Worm (Caenorhabditis elegans): ENCODE results near the gene F17C11.11.

Gene F17C11.11

ce11 chrV:10889036-10889435 is 49.6 kb downstream of the F17C11.11 start, which contains the start of gene F32D8.11:
Gene F32D8.11 (minus strand): TSS chrV:10889136.
- no peak for TF ChIP-seq nhr-237 (tag; optimal IDR thresholded peaks at IDR 0.05)
- TF ChIP-seq dsc-1 (tag; optimal IDR thresholded peaks at IDR 0.05): no peak
- no peak for TF ChIP-seq elt-2 (tag; optimal IDR thresholded peaks at IDR 0.05)
- TF ChIP-seq jun-1 (tag; optimal IDR thresholded peaks at IDR 0.05): no peak
- TF ChIP-seq efl-1 (optimal IDR thresholded peaks at IDR 0.05): no peak
- TF ChIP-seq efl-1 (GFP tag; optimal IDR thresholded peaks at IDR 0.05 in 1 of 2): peak in 1 of 2 experiments; percentile 83
- no peak for TF ChIP-seq blmp-1 (tag; optimal IDR thresholded peaks at IDR 0.05)
- TF ChIP-seq lin-14 (GFP tag; optimal IDR thresholded peaks at IDR 0.05): no peak

- TF ChIP-seq mab-9 (GFP tag; IDR thresholded peaks at IDR 0.05): no peak
- TF ChIP-seq lin-13 (GFP tag; optimal IDR thresholded peaks at IDR 0.05): no peak
- peak; percentile 56 for TF ChIP-seq dsc-1 (tag; optimal IDR thresholded peaks at IDR 0.05)
- no peak for TF ChIP-seq ceh-88 (GFP tag; IDR thresholded peaks at IDR 0.05)
- TF ChIP-seq lsy-2 (tag; optimal IDR thresholded peaks at IDR 0.05): no peak
- no peak for TF ChIP-seq nhr-90 (tag; optimal IDR thresholded peaks at IDR 0.05; ENCODE audit: poor library complexity)
- TF ChIP-seq aly-2 (tag; optimal IDR thresholded peaks at IDR 0.05): peak; percentile 48
Observed at ce11 chrV:10888153-10888552, 50.5 kb downstream of the F17C11.11 start.
